Fruit fly (Drosophila melanogaster) whole organism, wandering third instar larva: ENCODE data around the gene CG31909.

Source experiments
- Abd-B ChIP-seq: fragments of >200 bp; optimal IDR thresholded peaks from 2 replicates; lab custom pipeline; 2017; ENCODE audit warnings: missing biosample characterization, missing genetic modification characterization
- CG32264 ChIP-seq: fragments of 200-800 bp; sonication (Bioruptor generic); optimal IDR thresholded peaks from 2 replicates; lab custom pipeline; 2016; ENCODE audit warnings: missing biosample characterization, missing genetic modification characterization
- CG9705 ChIP-seq: fragments of 200-800 bp; sonication (Bioruptor generic); optimal IDR thresholded peaks from 2 replicates; lab custom pipeline; 2018; ENCODE audit warnings: missing biosample characterization, mild to moderate bottlenecking, missing genetic modification characterization
- CrebA ChIP-seq: fragments of 200-800 bp; sonication (Bioruptor generic); optimal IDR thresholded peaks from 2 replicates; lab custom pipeline; 2016; ENCODE audit warnings: missing biosample characterization, mild to moderate bottlenecking, missing genetic modification characterization, borderline replicate concordance
- Dfd ChIP-seq: fragments of >200 bp; optimal IDR thresholded peaks from 2 replicates; lab custom pipeline; 2017; ENCODE audit warnings: missing biosample characterization, missing genetic modification characterization
- Dif ChIP-seq: fragments of 200-275, 200-300 bp; sonication (Bioruptor generic); optimal IDR thresholded peaks from 2 replicates; lab custom pipeline; 2018; ENCODE audit warnings: missing biosample characterization, missing genetic modification characterization; ENCODE audit not compliant: partially characterized antibody
- GATAd ChIP-seq: sonication (Bioruptor generic); optimal IDR thresholded peaks from 2 replicates; lab custom pipeline; 2016; ENCODE audit warnings: missing biosample characterization, missing genetic modification characterization
- HLH106 ChIP-seq: fragments of 200-800 bp; optimal IDR thresholded peaks from 3 replicates; lab custom pipeline; 2019; ENCODE audit warnings: missing biosample characterization, mild to moderate bottlenecking, missing genetic modification characterization, moderate library complexity
- Hnf4 ChIP-seq: fragments of 200-800 bp; sonication (Bioruptor generic); optimal IDR thresholded peaks from 2 replicates; lab custom pipeline; 2016; ENCODE audit warnings: missing biosample characterization, mild to moderate bottlenecking, missing genetic modification characterization
- Hr78 ChIP-seq: fragments of >200 bp; optimal IDR thresholded peaks from 2 replicates; lab custom pipeline; 2017; ENCODE audit warnings: missing biosample characterization, missing genetic modification characterization
- Hr83 ChIP-seq: fragments of 200-300 bp; sonication (Bioruptor generic); optimal IDR thresholded peaks from 2 replicates; lab custom pipeline; 2016; ENCODE audit warnings: missing biosample characterization, mild to moderate bottlenecking, missing genetic modification characterization, moderate library complexity; ENCODE audit not compliant: poor library complexity, severe bottlenecking
- Jra ChIP-seq: sonication (Bioruptor generic); optimal IDR thresholded peaks from 2 replicates; lab custom pipeline; 2016; ENCODE audit warnings: missing biosample characterization, missing genetic modification characterization
- Mio ChIP-seq: sonication (Bioruptor generic); optimal IDR thresholded peaks from 2 replicates; lab custom pipeline; 2016; ENCODE audit warnings: missing biosample characterization, missing genetic modification characterization
- Myc ChIP-seq: fragments of >200 bp; optimal IDR thresholded peaks from 2 replicates; lab custom pipeline; 2017
- N ChIP-seq: fragments of >200 bp; optimal IDR thresholded peaks from 2 replicates; lab custom pipeline; 2018; ENCODE audit warnings: missing biosample characterization, missing external identifiers, missing genetic modification characterization
- OdsH ChIP-seq: fragments of 200-800 bp; sonication (Bioruptor generic); optimal IDR thresholded peaks from 2 replicates; lab custom pipeline; 2016; ENCODE audit warnings: missing biosample characterization, mild to moderate bottlenecking, missing genetic modification characterization
- Rel ChIP-seq, 2 experiments: fragments of 200-800 bp; sonication (Bioruptor generic) in 1 of 2; optimal IDR thresholded peaks; 2 replicates in 1 of 2; 3 replicates in 1 of 2; lab custom pipeline; 2016 to 2019; ENCODE audit warnings: mild to moderate bottlenecking in 2 of 2, missing biosample characterization in 2 of 2, missing genetic modification characterization in 2 of 2, moderate library complexity in 1 of 2
- Sp1 ChIP-seq: fragments of 200-800 bp; sonication (Bioruptor generic); optimal IDR thresholded peaks from 3 replicates; lab custom pipeline; 2019; ENCODE audit warnings: missing biosample characterization, mild to moderate bottlenecking, missing genetic modification characterization, moderate library complexity
- Vsx2 ChIP-seq: fragments of 200-300, 225-300 bp; sonication (Bioruptor generic); optimal IDR thresholded peaks from 2 replicates; lab custom pipeline; 2018; ENCODE audit warnings: missing biosample characterization, missing genetic modification characterization; ENCODE audit not compliant: partially characterized antibody
- br ChIP-seq: fragments of 200-800 bp; sonication (Bioruptor generic); optimal IDR thresholded peaks from 2 replicates; lab custom pipeline; 2016; ENCODE audit warnings: missing biosample characterization, missing genetic modification characterization
- brk ChIP-seq: fragments of 200-800 bp; sonication (Bioruptor generic); optimal IDR thresholded peaks from 2 replicates; lab custom pipeline; 2016; ENCODE audit warnings: missing biosample characterization, mild to moderate bottlenecking, missing genetic modification characterization
- dl ChIP-seq, 2 experiments: fragments of 175-275, 200-275 bp in 1 of 2; fragments of 200-275 bp in 1 of 2; sonication (Bioruptor generic); optimal IDR thresholded peaks; lab custom pipeline; 2018; ENCODE audit warnings: mild to moderate bottlenecking in 2 of 2, missing biosample characterization in 2 of 2, missing genetic modification characterization in 2 of 2, moderate library complexity in 2 of 2; ENCODE audit not compliant: partially characterized antibody in 2 of 2, insufficient read depth in 1 of 2
- dmrt93B ChIP-seq: fragments of 200-800 bp; sonication (Bioruptor generic); optimal IDR thresholded peaks from 2 replicates; lab custom pipeline; 2018; ENCODE audit warnings: missing biosample characterization, mild to moderate bottlenecking, missing genetic modification characterization
- dsf ChIP-seq: sonication (Bioruptor generic); optimal IDR thresholded peaks from 2 replicates; lab custom pipeline; 2016; ENCODE audit warnings: missing biosample characterization, missing genetic modification characterization, borderline replicate concordance
- ey ChIP-seq: fragments of 200-800 bp; sonication (Bioruptor generic); optimal IDR thresholded peaks from 2 replicates; lab custom pipeline; 2016; ENCODE audit warnings: missing biosample characterization, missing genetic modification characterization
- foxo ChIP-seq, 2 experiments: fragments of 200-800 bp; sonication (Bioruptor generic); optimal IDR thresholded peaks; 2 replicates in 1 of 2; 3 replicates in 1 of 2; lab custom pipeline; 2016 to 2017; ENCODE audit warnings: missing biosample characterization in 2 of 2, missing genetic modification characterization in 2 of 2
- fru ChIP-seq: fragments of 200-800 bp; sonication (Bioruptor generic); optimal IDR thresholded peaks from 3 replicates; lab custom pipeline; 2016; ENCODE audit warnings: missing biosample characterization, mild to moderate bottlenecking, missing genetic modification characterization
- h ChIP-seq: fragments of 200-800 bp; sonication (Bioruptor generic); optimal IDR thresholded peaks from 3 replicates; lab custom pipeline; 2016; ENCODE audit warnings: missing biosample characterization, mild to moderate bottlenecking, missing genetic modification characterization
- jim ChIP-seq: fragments of 175-275, 200-325 bp; sonication (Bioruptor generic); optimal IDR thresholded peaks from 2 replicates; lab custom pipeline; 2016; ENCODE audit warnings: missing biosample characterization, mild to moderate bottlenecking, missing genetic modification characterization
- lola ChIP-seq: fragments of >200 bp; optimal IDR thresholded peaks from 2 replicates; lab custom pipeline; 2017; ENCODE audit warnings: missing biosample characterization, missing genetic modification characterization
- pan ChIP-seq: fragments of >200 bp; optimal IDR thresholded peaks from 2 replicates; lab custom pipeline; 2017
- psq ChIP-seq: fragments of 200-800 bp; sonication (Bioruptor generic); optimal IDR thresholded peaks from 3 replicates; lab custom pipeline; 2017; ENCODE audit warnings: missing biosample characterization, mild to moderate bottlenecking, missing genetic modification characterization, moderate library complexity
- rgr ChIP-seq: fragments of 200-800 bp; sonication (Bioruptor generic); optimal IDR thresholded peaks from 3 replicates; lab custom pipeline; 2016; ENCODE audit warnings: missing biosample characterization, mild to moderate bottlenecking, missing genetic modification characterization
- sage ChIP-seq: fragments of 200-800 bp; sonication (Bioruptor generic); optimal IDR thresholded peaks from 2 replicates; lab custom pipeline; 2016; ENCODE audit warnings: missing biosample characterization, mild to moderate bottlenecking, missing genetic modification characterization
- sv ChIP-seq: fragments of 200-800 bp; sonication (Bioruptor generic); optimal IDR thresholded peaks from 3 replicates; lab custom pipeline; 2016; ENCODE audit warnings: missing biosample characterization, missing genetic modification characterization
- tai ChIP-seq: sonication (Bioruptor generic); optimal IDR thresholded peaks from 2 replicates; lab custom pipeline; 2016; ENCODE audit warnings: missing biosample characterization, missing genetic modification characterization
- usp ChIP-seq: fragments of >200 bp; optimal IDR thresholded peaks from 2 replicates; lab custom pipeline; 2017; ENCODE audit warnings: missing biosample characterization, missing genetic modification characterization
- woc ChIP-seq: sonication (Bioruptor generic); optimal IDR thresholded peaks from 2 replicates; lab custom pipeline; 2016; ENCODE audit warnings: missing biosample characterization, mild to moderate bottlenecking, missing genetic modification characterization

Gene CG31909

DNA sequence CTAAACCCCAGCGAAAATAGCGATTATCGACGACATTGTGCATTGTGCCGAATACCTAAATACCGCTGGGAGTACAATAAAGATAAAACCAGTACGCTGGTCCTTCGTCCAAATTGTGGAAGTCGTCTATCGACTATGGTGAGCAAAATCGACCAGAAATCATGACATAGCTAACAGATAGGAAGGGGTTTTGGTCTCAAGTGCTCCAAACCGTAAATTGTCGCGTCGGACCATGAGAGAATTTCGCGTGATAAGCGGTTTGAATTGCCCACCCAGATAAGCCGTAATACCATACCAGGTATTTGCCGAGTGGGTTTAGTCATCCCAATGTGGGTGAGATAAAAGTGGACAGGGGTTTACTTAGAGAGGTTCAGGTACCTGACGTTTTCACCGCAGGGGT, 39.4 kb upstream of the CG31909 start:
- TF ChIP-seq rgr (GFP tag; lab: Kevin White, UChicago): no peak
- no peak for TF ChIP-seq Sp1 (GFP tag; lab: Kevin White, UChicago)
- TF ChIP-seq Rel (GFP tag; optimal IDR thresholded peaks at IDR 0.05; lab: Kevin White, UChicago): no peak
- peak; percentile 44 for TF ChIP-seq Rel (tag; optimal IDR thresholded peaks at IDR 0.05; lab: Kevin White, UChicago)
- no peak for TF ChIP-seq pan
- TF ChIP-seq foxo (GFP tag; optimal IDR thresholded peaks at IDR 0.05; lab: Kevin White, UChicago): peak in 1 of 2 experiments; percentile 5
- peak; percentile 14 for TF ChIP-seq CrebA (GFP tag; lab: Kevin White, UChicago)
- TF ChIP-seq sv (GFP tag; lab: Kevin White, UChicago): no peak
- peak; percentile 27 for TF ChIP-seq h (GFP tag; lab: Kevin White, UChicago)
- no peak for TF ChIP-seq psq (GFP tag; lab: Kevin White, UChicago)

- TF ChIP-seq Myc (lab: Kevin White, UChicago): no peak
- no peak for TF ChIP-seq CG32264
- TF ChIP-seq woc: no peak
- TF ChIP-seq pan: no peak
- no peak for TF ChIP-seq psq (GFP tag; lab: Kevin White, UChicago)
- no peak for TF ChIP-seq lola (GFP tag; lab: Kevin White, UChicago)
- no peak for TF ChIP-seq CG9705 (GFP tag; lab: Kevin White, UChicago)
- no peak for TF ChIP-seq Hr78 (GFP tag; lab: Kevin White, UChicago)
- no peak for TF ChIP-seq OdsH (GFP tag; lab: Kevin White, UChicago)
- no peak for TF ChIP-seq Hr83
- TF ChIP-seq Jra (GFP tag; lab: Kevin White, UChicago): no peak
- no peak for TF ChIP-seq tai
- TF ChIP-seq Mio: no peak
Observed at dm6 chr2L:7219172-7219571, 38.1 kb upstream of the CG31909 start.

DNA sequence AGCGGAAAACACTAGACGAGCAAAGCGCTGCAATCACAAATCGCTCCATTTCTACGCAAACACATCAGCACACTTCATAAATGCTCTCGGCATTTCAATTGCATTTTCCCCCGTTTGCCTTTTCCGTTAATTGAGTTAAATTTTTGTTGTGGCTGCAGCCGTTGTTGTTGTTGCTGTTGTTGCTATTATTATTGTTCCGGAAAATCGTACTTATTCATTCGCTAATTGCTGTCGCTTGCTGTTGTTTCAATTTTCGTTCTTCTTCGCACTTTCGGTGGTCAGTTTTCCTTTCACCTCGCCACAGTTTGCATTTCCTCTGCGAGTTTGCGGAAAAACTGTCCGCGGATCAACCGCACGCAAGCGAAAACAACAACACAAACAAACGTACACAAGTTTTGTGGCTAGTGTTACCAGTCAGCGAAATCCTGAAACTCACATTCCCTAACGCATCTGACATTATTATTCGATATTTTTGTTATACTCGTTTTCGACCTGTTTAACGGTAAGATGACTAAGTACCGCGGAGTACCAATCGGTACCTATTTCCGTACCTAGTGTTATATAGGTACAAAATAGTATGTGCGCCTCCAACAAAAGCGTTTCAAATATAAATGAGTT, 37.6 kb upstream of the CG31909 start, which contains the start of gene CG13784:
TSS of gene CG13784 (minus strand) at position 384 of the 618 bp plus-strand sequence.
- TF ChIP-seq tai (peak; percentile 55), sage (GFP tag; lab: Kevin White, UChicago) (no peak), rgr (GFP tag; lab: Kevin White, UChicago) (peak; percentile 23), lola (GFP tag; lab: Kevin White, UChicago) (no peak), Hnf4 (GFP tag; lab: Kevin White, UChicago) (peak; percentile 46), Mio (no peak), Dif (peak; percentile 17), Hr78 (GFP tag; lab: Kevin White, UChicago) (peak; percentile 27), sv (GFP tag; lab: Kevin White, UChicago) (no peak), foxo (GFP tag; optimal IDR thresholded peaks at IDR 0.05; lab: Kevin White, UChicago) (peak in 1 of 2 experiments; percentile 27), pan (no peak), fru (GFP tag; lab: Kevin White, UChicago) (no peak), dmrt93B (GFP tag; lab: Kevin White, UChicago) (no peak), Myc (lab: Kevin White, UChicago) (peak; percentile 73), psq (GFP tag; lab: Kevin White, UChicago) (no peak), Abd-B (no peak), ey (no peak), br (GFP tag; lab: Kevin White, UChicago) (peak; percentile 13), Dfd (GFP tag; lab: Kevin White, UChicago) (no peak), usp (GFP tag; lab: Kevin White, UChicago) (no peak), CG9705 (GFP tag; lab: Kevin White, UChicago) (no peak), Hr83 (peak; percentile 53), Jra (GFP tag; lab: Kevin White, UChicago) (peak; percentile 58), woc (peak; percentile 52), Rel (GFP tag; optimal IDR thresholded peaks at IDR 0.05; lab: Kevin White, UChicago) (no peak), Rel (tag; optimal IDR thresholded peaks at IDR 0.05; lab: Kevin White, UChicago) (peak; percentile 59), dl (GFP tag; optimal IDR thresholded peaks at IDR 0.05; lab: Kevin White, UChicago; ENCODE audit: insufficient read depth in 1 of 2, partially characterized antibody in 2 of 2) (no peak), Vsx2 (GFP tag; lab: Kevin White, UChicago) (no peak), GATAd (GFP tag; lab: Kevin White, UChicago) (no peak), jim (GFP tag; lab: Kevin White, UChicago) (no peak), CrebA (GFP tag; lab: Kevin White, UChicago) (no peak), OdsH (GFP tag; lab: Kevin White, UChicago) (peak; percentile 15), h (GFP tag; lab: Kevin White, UChicago) (no peak), HLH106 (tag; lab: Kevin White, UChicago) (peak; percentile 23), CG32264 (no peak), dsf (GFP tag; lab: Kevin White, UChicago) (no peak), Sp1 (GFP tag; lab: Kevin White, UChicago) (peak; percentile 40), brk (GFP tag; lab: Kevin White, UChicago) (peak; percentile 35), N (GFP tag; lab: Kevin White, UChicago) (peak; percentile 95)
